Worm (Caenorhabditis elegans): ENCODE results near the gene nhr-78.

DNA sequence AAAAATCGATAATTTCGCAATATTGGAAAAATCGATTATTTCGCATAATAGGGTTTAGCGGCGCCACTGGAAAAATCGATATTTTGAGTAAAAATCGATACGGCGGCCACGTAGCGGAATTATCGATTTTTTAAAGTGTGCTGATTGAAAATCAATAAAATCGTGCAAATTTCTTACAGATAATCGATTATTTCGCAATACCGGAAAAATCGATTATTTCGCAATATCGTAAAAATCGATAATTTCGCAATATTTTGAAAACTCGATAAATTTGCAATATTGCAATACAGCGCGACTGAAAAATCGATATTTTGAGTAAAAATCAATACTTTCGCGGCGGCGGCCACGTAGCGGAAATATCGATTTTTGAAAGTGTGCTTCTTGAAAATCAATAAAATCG lies 40.0 kb upstream of the nhr-78 start:
- TF ChIP-seq him-1 (tag; optimal IDR thresholded peaks at IDR 0.05) (no peak), dao-5 (tag; optimal IDR thresholded peaks at IDR 0.05) (no peak), W03F9.2 (tag; optimal IDR thresholded peaks at IDR 0.05) (no peak)

All from whole organism, L4/young adult.